Worm (Caenorhabditis elegans): ENCODE results near the gene Y79H2A.4.

Gene Y79H2A.4

ce11 chrIII:12084749-12085307 is 43.7 kb downstream of the Y79H2A.4 start:
- TF ChIP-seq nhr-129 (tag; optimal IDR thresholded peaks at IDR 0.05) = no peak
- TF ChIP-seq nhr-10 (tag; optimal IDR thresholded peaks at IDR 0.05) = no peak
- no peak for TF ChIP-seq nhr-77 (tag; optimal IDR thresholded peaks at IDR 0.05)
- peak; percentile 3 for TF ChIP-seq sem-4 (tag; optimal IDR thresholded peaks at IDR 0.05)
- peak in 1 of 2 experiments; percentile 69 for TF ChIP-seq lsy-2 (tag; optimal IDR thresholded peaks at IDR 0.05)
- peak; percentile 7 for TF ChIP-seq sma-9 (GFP tag; optimal IDR thresholded peaks at IDR 0.05)
- no peak for TF ChIP-seq sma-9 (tag; optimal IDR thresholded peaks at IDR 0.05)
- no peak for TF ChIP-seq nhr-237 (tag; optimal IDR thresholded peaks at IDR 0.05)
- peak; percentile 15 for TF ChIP-seq F13H6.1 (tag; optimal IDR thresholded peaks at IDR 0.05)

ce11 chrIII:12087564-12087963 is 46.5 kb downstream of the Y79H2A.4 start:
- no peak for TF ChIP-seq mdl-1 (tag; optimal IDR thresholded peaks at IDR 0.05)
- no peak for TF ChIP-seq nhr-21 (tag; optimal IDR thresholded peaks at IDR 0.05)
- no peak for TF ChIP-seq ZK546.5 (tag; optimal IDR thresholded peaks at IDR 0.05)
- TF ChIP-seq sma-9 (GFP tag; optimal IDR thresholded peaks at IDR 0.05) = no peak
- no peak for TF ChIP-seq sma-9 (tag; optimal IDR thresholded peaks at IDR 0.05)
- TF ChIP-seq ceh-16 (tag; optimal IDR thresholded peaks at IDR 0.05) = no peak
- no peak for TF ChIP-seq F13H6.1 (tag; optimal IDR thresholded peaks at IDR 0.05)
- no peak for TF ChIP-seq egl-27 (tag; optimal IDR thresholded peaks at IDR 0.05)
- no peak for TF ChIP-seq dmd-4 (tag; optimal IDR thresholded peaks at IDR 0.05)
- no peak for TF ChIP-seq nhr-10 (tag; optimal IDR thresholded peaks at IDR 0.05)
- TF ChIP-seq nhr-129 (tag; optimal IDR thresholded peaks at IDR 0.05) = no peak
- TF ChIP-seq unc-62 (GFP tag; optimal IDR thresholded peaks at IDR 0.05) = no peak
- TF ChIP-seq sma-3 (GFP tag; optimal IDR thresholded peaks at IDR 0.05) = no peak
